Fruit fly (Drosophila melanogaster) whole organism, adult: ENCODE data around the gene CG14431.

ENCODE experiments used
- CG11617 ChIP-seq: fragments of 200-800 bp; sonication (Bioruptor generic); optimal IDR thresholded peaks from 2 replicates; lab custom pipeline; 2017; ENCODE audit warnings: mild to moderate bottlenecking, missing biosample characterization, missing genetic modification reagents, missing genetic modification characterization
- CG12768 ChIP-seq: fragments of 200-800 bp; sonication (Bioruptor generic); optimal IDR thresholded peaks from 2 replicates; lab custom pipeline; 2017; ENCODE audit warnings: missing biosample characterization, missing genetic modification characterization, mild to moderate bottlenecking, moderate library complexity, missing genetic modification reagents
- CG14711 ChIP-seq: fragments of 200-800 bp; sonication (Bioruptor generic); optimal IDR thresholded peaks from 2 replicates; lab custom pipeline; 2018; ENCODE audit warnings: missing biosample characterization, mild to moderate bottlenecking, missing genetic modification characterization, moderate library complexity
- CG1620 ChIP-seq: fragments of 200-800 bp; sonication (Bioruptor generic); optimal IDR thresholded peaks from 2 replicates; lab custom pipeline; 2016; ENCODE audit warnings: missing biosample characterization, missing genetic modification characterization
- CG33017 ChIP-seq: fragments of 200-800 bp; sonication (Bioruptor generic); optimal IDR thresholded peaks from 2 replicates; lab custom pipeline; 2018; ENCODE audit warnings: missing biosample characterization, mild to moderate bottlenecking, missing genetic modification characterization, moderate library complexity
- CG5204 ChIP-seq: fragments of 200-800 bp; sonication (Bioruptor generic); optimal IDR thresholded peaks from 2 replicates; lab custom pipeline; 2016; ENCODE audit warnings: missing biosample characterization, missing genetic modification characterization
- CG7045 ChIP-seq: fragments of 200-800 bp; sonication (Bioruptor generic); optimal IDR thresholded peaks from 2 replicates; lab custom pipeline; 2017; ENCODE audit warnings: missing biosample characterization, mild to moderate bottlenecking, missing genetic modification characterization
- CG7101 ChIP-seq: fragments of 200-800 bp; sonication (Bioruptor generic); optimal IDR thresholded peaks from 2 replicates; lab custom pipeline; 2018; ENCODE audit warnings: missing biosample characterization, mild to moderate bottlenecking, missing genetic modification characterization, moderate library complexity
- Clk ChIP-seq: fragments of 200-800 bp; sonication (Bioruptor generic); optimal IDR thresholded peaks from 2 replicates; lab custom pipeline; 2017; ENCODE audit warnings: missing biosample characterization, missing genetic modification characterization
- Crg-1 ChIP-seq: fragments of 200-800 bp; sonication (Bioruptor generic); optimal IDR thresholded peaks from 2 replicates; lab custom pipeline; 2016; ENCODE audit warnings: missing biosample characterization, missing genetic modification characterization
- Hr96 ChIP-seq: fragments of 200-800 bp; sonication (Bioruptor generic); optimal IDR thresholded peaks from 2 replicates; lab custom pipeline; 2016; ENCODE audit warnings: missing biosample characterization, missing genetic modification characterization
- Mnt ChIP-seq: fragments of 200-800 bp; sonication (Bioruptor generic); optimal IDR thresholded peaks from 2 replicates; lab custom pipeline; 2016; ENCODE audit warnings: missing biosample characterization, mild to moderate bottlenecking, missing genetic modification characterization
- bab1 ChIP-seq: fragments of 200-800 bp; sonication (Bioruptor generic); optimal IDR thresholded peaks from 3 replicates; lab custom pipeline; 2019; ENCODE audit warnings: missing biosample characterization, mild to moderate bottlenecking, missing genetic modification characterization, moderate library complexity
- cic ChIP-seq: fragments of 200-800 bp; sonication (Bioruptor generic); optimal IDR thresholded peaks from 2 replicates; lab custom pipeline; 2017; ENCODE audit warnings: missing biosample characterization, mild to moderate bottlenecking, missing genetic modification characterization, moderate library complexity
- cnc ChIP-seq, 2 experiments: fragments of >200 bp; optimal IDR thresholded peaks; 2 replicates each; lab custom pipeline; 2017
- kay ChIP-seq: fragments of 200-800 bp; sonication (Bioruptor generic); peaks from one replicate; lab custom pipeline; 2016; ENCODE audit warnings: missing biosample characterization, missing genetic modification characterization, borderline replicate concordance
- ovo ChIP-seq: fragments of 200-800 bp; sonication (Bioruptor generic); optimal IDR thresholded peaks from 2 replicates; lab custom pipeline; 2016; ENCODE audit warnings: missing biosample characterization, missing genetic modification characterization
- pad ChIP-seq: fragments of 200-800 bp; sonication (Bioruptor generic); optimal IDR thresholded peaks from 3 replicates; lab custom pipeline; 2017; ENCODE audit warnings: missing biosample characterization, missing genetic modification characterization, mild to moderate bottlenecking, moderate library complexity, missing genetic modification reagents
- tj ChIP-seq: fragments of 200-800 bp; sonication (Bioruptor generic); optimal IDR thresholded peaks from 3 replicates; lab custom pipeline; 2017; ENCODE audit warnings: missing biosample characterization, mild to moderate bottlenecking, missing genetic modification characterization, moderate library complexity
- toe ChIP-seq: fragments of 200-800 bp; sonication (Bioruptor generic); optimal IDR thresholded peaks from 2 replicates; lab custom pipeline; 2016; ENCODE audit warnings: missing biosample characterization, missing genetic modification characterization

Gene CG14431

DNA sequence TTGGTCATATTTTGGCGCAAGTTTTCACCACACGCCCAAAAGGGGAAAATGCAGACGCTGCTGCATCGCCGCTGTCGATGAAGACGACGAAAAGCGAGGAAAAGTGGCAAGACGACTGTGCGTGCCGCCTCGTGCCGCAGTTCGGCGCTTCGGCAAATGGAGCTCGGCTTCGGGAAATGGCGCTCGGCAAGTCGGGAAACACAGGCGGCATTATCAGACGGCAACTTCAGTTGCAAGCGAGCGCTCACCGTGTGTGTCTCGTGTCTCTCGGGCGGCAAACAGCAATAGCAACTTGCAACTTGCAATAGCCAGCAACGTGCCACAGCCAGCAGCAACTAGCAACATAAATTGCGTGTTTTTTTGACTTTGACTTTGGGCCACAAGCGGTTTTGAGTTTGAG is at the start of gene CG14431:
TSS of gene CG14431 (plus strand) at position 200 of the 400 bp plus-strand sequence.
- TF ChIP-seq toe (GFP tag; lab: Kevin White, UChicago) (no peak), bab1 (GFP tag; lab: Kevin White, UChicago) (no peak), cnc (optimal IDR thresholded peaks at IDR 0.05; lab: Kevin White, UChicago) (no peak), pad (GFP tag; lab: Kevin White, UChicago) (no peak), cic (GFP tag; lab: Kevin White, UChicago) (no peak), ovo (no peak), CG12768 (no peak), tj (GFP tag; lab: Kevin White, UChicago) (no peak), CG33017 (tag; lab: Kevin White, UChicago) (no peak), CG7045 (no peak)

- TF ChIP-seq Hr96 (no peak), cic (GFP tag; lab: Kevin White, UChicago) (no peak), ovo (no peak), bab1 (GFP tag; lab: Kevin White, UChicago) (no peak), pad (GFP tag; lab: Kevin White, UChicago) (no peak), toe (GFP tag; lab: Kevin White, UChicago) (no peak), CG12768 (no peak), Clk (GFP tag; lab: Kevin White, UChicago) (no peak), CG1620 (GFP tag; lab: Kevin White, UChicago) (no peak), Crg-1 (GFP tag; lab: Kevin White, UChicago) (no peak), kay (GFP tag; lab: Kevin White, UChicago) (no peak), CG33017 (tag; lab: Kevin White, UChicago) (no peak), cnc (optimal IDR thresholded peaks at IDR 0.05; lab: Kevin White, UChicago) (no peak), tj (GFP tag; lab: Kevin White, UChicago) (no peak), CG7045 (no peak)
These were observed 48.8 kb upstream of the CG14431 start for dm6 chrX:6859245-6859644.

- TF ChIP-seq Crg-1 (GFP tag; lab: Kevin White, UChicago) (no peak), toe (GFP tag; lab: Kevin White, UChicago) (peak; percentile 48), ovo (no peak), kay (GFP tag; lab: Kevin White, UChicago) (peak; percentile 25), CG5204 (GFP tag; lab: Kevin White, UChicago) (peak; percentile 36), bab1 (GFP tag; lab: Kevin White, UChicago) (peak; percentile 30), cnc (optimal IDR thresholded peaks at IDR 0.05; lab: Kevin White, UChicago) (no peak), Hr96 (peak; percentile 93), CG7101 (peak; percentile 60), tj (GFP tag; lab: Kevin White, UChicago) (peak; percentile 58), CG12768 (peak; percentile 80), CG33017 (tag; lab: Kevin White, UChicago) (no peak), pad (GFP tag; lab: Kevin White, UChicago) (peak; percentile 82), CG14711 (tag; lab: Kevin White, UChicago) (peak; percentile 66), CG11617 (GFP tag; lab: Kevin White, UChicago) (peak; percentile 86), CG1620 (GFP tag; lab: Kevin White, UChicago) (peak; percentile 75), CG7045 (peak; percentile 68), Clk (GFP tag; lab: Kevin White, UChicago) (peak; percentile 63)
These were observed 48.2 kb upstream of the CG14431 start for dm6 chrX:6859756-6860412.

- TF ChIP-seq Clk (GFP tag; lab: Kevin White, UChicago) = no peak
- no peak for TF ChIP-seq toe (GFP tag; lab: Kevin White, UChicago)
- TF ChIP-seq cic (GFP tag; lab: Kevin White, UChicago) = no peak
- TF ChIP-seq CG1620 (GFP tag; lab: Kevin White, UChicago) = no peak
- TF ChIP-seq CG14711 (tag; lab: Kevin White, UChicago) = peak; percentile 28
- no peak for TF ChIP-seq ovo
- no peak for TF ChIP-seq cnc (optimal IDR thresholded peaks at IDR 0.05; lab: Kevin White, UChicago)
- no peak for TF ChIP-seq Crg-1 (GFP tag; lab: Kevin White, UChicago)
These were observed 47.5 kb upstream of the CG14431 start for dm6 chrX:6860413-6861089.

DNA sequence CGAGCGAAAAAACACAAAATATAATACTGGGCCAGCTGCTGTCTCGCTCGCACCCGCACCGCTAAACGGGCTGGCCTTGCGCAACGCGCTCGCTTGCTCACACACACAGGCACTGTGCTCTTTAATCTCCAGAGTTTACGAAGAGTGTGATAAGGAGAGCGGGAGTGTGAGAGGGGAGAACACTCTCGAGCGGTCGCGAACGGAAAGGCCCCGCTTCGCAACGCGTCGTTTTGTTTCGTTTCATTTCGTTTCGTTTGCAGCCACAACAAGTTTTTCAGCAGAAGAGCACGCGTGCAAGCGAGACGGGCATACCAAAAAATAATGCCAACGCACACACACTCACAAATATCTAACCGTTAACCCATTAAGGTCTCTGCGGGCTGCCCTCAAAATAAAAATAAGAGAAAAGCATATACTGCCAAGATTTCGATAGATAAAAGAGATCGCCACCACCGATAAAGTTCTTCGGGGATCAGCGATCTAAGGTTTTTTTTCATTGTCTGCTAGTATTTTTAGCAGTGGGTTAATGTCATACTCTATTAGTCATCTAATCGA is 46.5 kb upstream of the CG14431 start:
- TF ChIP-seq CG14711 (tag; lab: Kevin White, UChicago) = peak; percentile 86
- peak; percentile 91 for TF ChIP-seq CG7101
- no peak for TF ChIP-seq Crg-1 (GFP tag; lab: Kevin White, UChicago)
- TF ChIP-seq kay (GFP tag; lab: Kevin White, UChicago) = peak; percentile 61
- peak; percentile 45 for TF ChIP-seq CG5204 (GFP tag; lab: Kevin White, UChicago)
- TF ChIP-seq CG33017 (tag; lab: Kevin White, UChicago) = peak; percentile 57
- TF ChIP-seq CG1620 (GFP tag; lab: Kevin White, UChicago) = peak; percentile 56
- peak; percentile 64 for TF ChIP-seq CG11617 (GFP tag; lab: Kevin White, UChicago)
- TF ChIP-seq tj (GFP tag; lab: Kevin White, UChicago) = peak; percentile 86
- TF ChIP-seq cnc (optimal IDR thresholded peaks at IDR 0.05; lab: Kevin White, UChicago) = no peak
- no peak for TF ChIP-seq toe (GFP tag; lab: Kevin White, UChicago)
- peak; percentile 30 for TF ChIP-seq ovo
- TF ChIP-seq cic (GFP tag; lab: Kevin White, UChicago) = peak; percentile 81
- TF ChIP-seq Hr96 = peak; percentile 61
- peak; percentile 56 for TF ChIP-seq Mnt (GFP tag; lab: Kevin White, UChicago)
- peak; percentile 82 for TF ChIP-seq pad (GFP tag; lab: Kevin White, UChicago)
- peak; percentile 92 for TF ChIP-seq bab1 (GFP tag; lab: Kevin White, UChicago)
- peak; percentile 71 for TF ChIP-seq CG7045
- peak; percentile 30 for TF ChIP-seq Clk (GFP tag; lab: Kevin White, UChicago)
- peak; percentile 69 for TF ChIP-seq CG12768
